2 worm cellular contexts compared by ENCODE assay signal in genomic region chrX:14746948-14747347, ce11.
A peak's percentile ranks its signal among the peaks of the same experiment; 100 is the strongest.
TF ChIP-seq lines count a peak whose summit lies in the region.

C05G5.2 (plus strand) TSS chrX:14747303.

TF ChIP-seq in whole organism, L1 larva, 84 proteins besides CTCF, POLR2A, EP300 and RAD21 (continued from another document):
- TF ChIP-seq vab-15 (tag; optimal IDR thresholded peaks at IDR 0.05; lab: Kevin White, UChicago) (peak; percentile 61), skn-1 (tag; optimal IDR thresholded peaks at IDR 0.05; lab: Kevin White, UChicago) (peak; percentile 95), unc-62 (GFP tag; optimal IDR thresholded peaks at IDR 0.05; lab: Kevin White, UChicago) (no peak), lir-3 (tag; optimal IDR thresholded peaks at IDR 0.05; lab: Kevin White, UChicago; ENCODE audit: poor library complexity) (peak; percentile 71), tbx-2 (tag; optimal IDR thresholded peaks at IDR 0.05; lab: Kevin White, UChicago) (peak; percentile 84), zag-1 (tag; optimal IDR thresholded peaks at IDR 0.05; lab: Kevin White, UChicago) (no peak), nhr-28 (tag; optimal IDR thresholded peaks at IDR 0.05; lab: Kevin White, UChicago) (no peak), nhr-20 (tag; optimal IDR thresholded peaks at IDR 0.05; lab: Kevin White, UChicago) (peak; percentile 92), fkh-8 (tag; optimal IDR thresholded peaks at IDR 0.05; lab: Kevin White, UChicago) (peak; percentile 92), C16A3.4 (tag; optimal IDR thresholded peaks at IDR 0.05; lab: Kevin White, UChicago) (peak; percentile 95), lin-13 (GFP tag; optimal IDR thresholded peaks at IDR 0.05; lab: Kevin White, UChicago) (peak; percentile 83), tlp-1 (tag; optimal IDR thresholded peaks at IDR 0.05; lab: Kevin White, UChicago) (no peak), C04F5.9 (tag; optimal IDR thresholded peaks at IDR 0.05; lab: Kevin White, UChicago) (peak; percentile 33), nhr-237 (tag; optimal IDR thresholded peaks at IDR 0.05; lab: Kevin White, UChicago) (peak; percentile 38), sptf-1 (tag; optimal IDR thresholded peaks at IDR 0.05; lab: Kevin White, UChicago) (no peak), dsc-1 (tag; optimal IDR thresholded peaks at IDR 0.05; lab: Kevin White, UChicago) (peak; percentile 43), efl-3 (GFP tag; optimal IDR thresholded peaks at IDR 0.05; lab: Kevin White, UChicago) (no peak), ets-5 (GFP tag; IDR thresholded peaks at IDR 0.05; lab: Robert Waterston, UW) (no peak), ceh-8 (GFP tag; optimal IDR thresholded peaks at IDR 0.05; lab: Kevin White, UChicago) (peak; percentile 43), ztf-4 (tag; optimal IDR thresholded peaks at IDR 0.05; lab: Kevin White, UChicago) (peak; percentile 14), fkh-4 (tag; optimal IDR thresholded peaks at IDR 0.05; lab: Kevin White, UChicago; ENCODE audit: borderline replicate concordance) (no peak), sup-37 (GFP tag; optimal IDR thresholded peaks at IDR 0.05; lab: Kevin White, UChicago) (no peak), ceh-90 (tag; optimal IDR thresholded peaks at IDR 0.05; lab: Kevin White, UChicago) (no peak), Y116A8C.19 (tag; optimal IDR thresholded peaks at IDR 0.05; lab: Kevin White, UChicago; ENCODE audit: borderline replicate concordance) (no peak)

TF ChIP-seq in whole organism, young adult, 124 proteins besides CTCF, POLR2A, EP300 and RAD21 (continued from another document):
- peak; percentile 41; the same call in 1 of the 2 replicates for TF ChIP-seq Y53G8AR.9 (GFP tag; conservative IDR thresholded peaks at IDR 0.05; lab: Robert Waterston, UW)
- no peak for TF ChIP-seq cebp-2 (GFP tag; IDR thresholded peaks at IDR 0.05; lab: Robert Waterston, UW)
- TF ChIP-seq ztf-25 (GFP tag; IDR thresholded peaks at IDR 0.05; lab: Robert Waterston, UW), result no peak
- TF ChIP-seq ama-1 (optimal IDR thresholded peaks at IDR 0.05; lab: Kevin White, UChicago), result no peak
- no peak for TF ChIP-seq ama-1 (GFP tag; optimal IDR thresholded peaks at IDR 0.05; lab: Kevin White, UChicago)
